Worm (Caenorhabditis elegans) whole organism, L4 larva: ENCODE data around the gene ltah-1.2.

ENCODE experiments used
- D1046.2 ChIP-seq: fragments of 200-800 bp; sonication (Bioruptor generic); IDR thresholded peaks from 2 replicates; pipeline ENCODE4 v1.3.6; 2022; ENCODE audit warnings: missing genetic modification characterization, missing compliant biosample characterization
- F26F4.8 ChIP-seq: fragments of 200-800 bp; sonication (Bioruptor generic); conservative IDR thresholded peaks from 2 replicates; pipeline ENCODE4 v1.3.6; 2022; ENCODE audit warnings: missing genetic modification characterization, missing compliant biosample characterization
- T26A8.4 ChIP-seq: fragments of 200-800 bp; sonication (Bioruptor generic); IDR thresholded peaks from 2 replicates; pipeline ENCODE4 v1.3.6; 2022; ENCODE audit warnings: missing genetic modification characterization, missing compliant biosample characterization
- Y48G9A.11 ChIP-seq: fragments of 200-800 bp; sonication (Bioruptor generic); IDR thresholded peaks from 2 replicates; pipeline ENCODE4 v1.3.6; 2022; ENCODE audit warnings: missing genetic modification reagents, missing genetic modification characterization, missing compliant biosample characterization
- Y5F2A.4 ChIP-seq: fragments of 200-800 bp; sonication (Bioruptor generic); optimal IDR thresholded peaks from 2 replicates; lab custom pipeline; 2018; ENCODE audit warnings: mild to moderate bottlenecking, missing genetic modification characterization, missing compliant biosample characterization
- aha-1 ChIP-seq: fragments of 150-350 bp; peaks from one replicate; lab custom pipeline; 2014; ENCODE audit warnings: missing biosample characterization, missing genetic modification characterization
- ama-1 ChIP-seq: fragments of 150-350 bp; optimal IDR thresholded peaks from 2 replicates; lab custom pipeline; 2014; ENCODE audit warnings: inconsistent platforms, mixed read lengths
- arid-1 ChIP-seq: fragments of 200-800 bp; sonication (Bioruptor generic); conservative IDR thresholded peaks from 2 replicates; pipeline ENCODE4 v1.3.6; 2022; ENCODE audit warnings: missing genetic modification reagents, missing genetic modification characterization, missing compliant biosample characterization
- ceh-28 ChIP-seq: fragments of 150-350 bp; optimal IDR thresholded peaks from 2 replicates; lab custom pipeline; 2014; ENCODE audit warnings: missing biosample characterization, missing genetic modification reagents, missing genetic modification characterization
- ceh-32 ChIP-seq: sonication (generic microtip); optimal IDR thresholded peaks from 2 replicates; lab custom pipeline; 2016; ENCODE audit warnings: mild to moderate bottlenecking, missing genetic modification characterization, missing compliant biosample characterization; ENCODE audit not compliant: poor library complexity
- ceh-62 ChIP-seq: sonication (generic microtip); optimal IDR thresholded peaks from 2 replicates; lab custom pipeline; 2017; ENCODE audit warnings: missing biosample characterization, missing genetic modification characterization
- daf-12 ChIP-seq: fragments of 150-350 bp; optimal IDR thresholded peaks from 2 replicates; lab custom pipeline; 2014; ENCODE audit warnings: missing biosample characterization, missing genetic modification reagents, missing genetic modification characterization
- daf-16 ChIP-seq, 3 experiments: sonication (generic microtip); optimal IDR thresholded peaks; 2 replicates each; lab custom pipeline; 2016 to 2017; ENCODE audit warnings: missing genetic modification characterization in 3 of 3, missing genetic modification reagents in 3 of 3, mild to moderate bottlenecking in 2 of 3, missing compliant biosample characterization in 2 of 3, missing biosample characterization in 1 of 3, moderate library complexity in 1 of 3
- dmd-6 ChIP-seq: fragments of 200-800 bp; sonication (Bioruptor generic); IDR thresholded peaks from 2 replicates; pipeline ENCODE4 v1.3.6; 2022; ENCODE audit warnings: missing genetic modification reagents, missing genetic modification characterization, missing compliant biosample characterization
- dmd-8 ChIP-seq: fragments of 200-800 bp; sonication (Bioruptor generic); IDR thresholded peaks from 2 replicates; pipeline ENCODE4 v1.3.6; 2022; ENCODE audit warnings: missing genetic modification characterization, missing compliant biosample characterization
- duxl-1 ChIP-seq: sonication (generic microtip); optimal IDR thresholded peaks from 2 replicates; lab custom pipeline; 2016; ENCODE audit warnings: mild to moderate bottlenecking, missing genetic modification characterization, moderate library complexity, missing compliant biosample characterization; ENCODE audit not compliant: poor library complexity
- egl-27 ChIP-seq: sonication (generic microtip); optimal IDR thresholded peaks from 3 replicates; lab custom pipeline; 2017; ENCODE audit warnings: missing biosample characterization, missing genetic modification reagents, missing genetic modification characterization
- hif-1 ChIP-seq, 2 experiments: sonication (generic microtip); optimal IDR thresholded peaks; 2 replicates each; lab custom pipeline; 2016 to 2017; ENCODE audit warnings: missing compliant biosample characterization in 2 of 2, missing genetic modification characterization in 2 of 2, missing genetic modification reagents in 2 of 2, missing genotype in 2 of 2, mild to moderate bottlenecking in 1 of 2
- hlh-11 ChIP-seq: fragments of 200-800 bp; sonication (Bioruptor generic); optimal IDR thresholded peaks from 2 replicates; lab custom pipeline; 2018; ENCODE audit warnings: mild to moderate bottlenecking, missing genetic modification characterization, missing compliant biosample characterization
- hlh-30 ChIP-seq: sonication (generic microtip); optimal IDR thresholded peaks from 2 replicates; lab custom pipeline; 2017; ENCODE audit warnings: antibody characterized with exemption, mild to moderate bottlenecking, missing genetic modification characterization, missing compliant biosample characterization; ENCODE audit not compliant: insufficient read depth
- jun-1 ChIP-seq: fragments of 150-350 bp; optimal IDR thresholded peaks from 2 replicates; lab custom pipeline; 2014; ENCODE audit warnings: missing biosample characterization, missing genetic modification reagents, missing genetic modification characterization
- lin-13 ChIP-seq: fragments of 150-350 bp; optimal IDR thresholded peaks from 2 replicates; lab custom pipeline; 2014; ENCODE audit warnings: missing biosample characterization, missing genetic modification reagents, missing genetic modification characterization
- lin-38 ChIP-seq: fragments of 200-800 bp; sonication (Bioruptor generic); IDR thresholded peaks from 2 replicates; pipeline ENCODE4 v1.3.6; 2022; ENCODE audit warnings: missing genetic modification reagents, missing genetic modification characterization, missing compliant biosample characterization
- lir-3 ChIP-seq: sonication (generic microtip); optimal IDR thresholded peaks from 2 replicates; lab custom pipeline; 2016; ENCODE audit warnings: mild to moderate bottlenecking, missing genetic modification characterization, missing compliant biosample characterization
- lsy-2 ChIP-seq, 2 experiments: fragments of 150-350 bp in 1 of 2; sonication (generic microtip) in 1 of 2; optimal IDR thresholded peaks; 2 replicates each; lab custom pipeline; 2014 to 2017; ENCODE audit warnings: missing biosample characterization in 2 of 2, missing genetic modification characterization in 2 of 2
- madf-5 ChIP-seq, 2 experiments: fragments of 200-800 bp; sonication (Bioruptor generic); IDR thresholded peaks; 2 replicates each; pipeline ENCODE4 v1.3.6; 2022; ENCODE audit warnings: missing compliant biosample characterization in 2 of 2, missing genetic modification characterization in 2 of 2
- mdl-1 ChIP-seq, 2 experiments: fragments of 150-350 bp in 1 of 2; sonication (generic microtip) in 1 of 2; optimal IDR thresholded peaks; 2 replicates each; lab custom pipeline; 2014 to 2017; ENCODE audit warnings: missing biosample characterization in 2 of 2, missing genetic modification characterization in 2 of 2
- mdt-29 ChIP-seq: fragments of 200-800 bp; sonication (Bioruptor generic); IDR thresholded peaks from 2 replicates; pipeline ENCODE4 v1.3.6; 2022; ENCODE audit warnings: missing genetic modification reagents, missing genetic modification characterization, missing compliant biosample characterization
- mes-2 ChIP-seq: sonication (generic microtip); optimal IDR thresholded peaks from 2 replicates; lab custom pipeline; 2016; ENCODE audit warnings: missing genotype, mild to moderate bottlenecking, missing genetic modification characterization, missing compliant biosample characterization; ENCODE audit not compliant: poor library complexity, severe bottlenecking
- mxl-3 ChIP-seq: fragments of 200-800 bp; sonication (Bioruptor generic); optimal IDR thresholded peaks from 2 replicates; lab custom pipeline; 2018; ENCODE audit warnings: mild to moderate bottlenecking, missing genetic modification characterization, missing compliant biosample characterization
- nhr-10 ChIP-seq: fragments of 150-350 bp; optimal IDR thresholded peaks from 2 replicates; lab custom pipeline; 2014; ENCODE audit warnings: missing biosample characterization, missing genetic modification characterization
- nhr-11 ChIP-seq: fragments of 150-350 bp; optimal IDR thresholded peaks from 2 replicates; lab custom pipeline; 2014; ENCODE audit warnings: missing biosample characterization, missing genetic modification characterization
- nhr-28 ChIP-seq: fragments of 150-350 bp; optimal IDR thresholded peaks from 2 replicates; lab custom pipeline; 2014; ENCODE audit warnings: missing biosample characterization, missing genetic modification characterization
- nhr-76 ChIP-seq: fragments of 150-350 bp; optimal IDR thresholded peaks from 2 replicates; lab custom pipeline; 2014; ENCODE audit warnings: missing biosample characterization, missing genetic modification characterization
- nhr-77 ChIP-seq: fragments of 150-350 bp; optimal IDR thresholded peaks from 2 replicates; lab custom pipeline; 2014; ENCODE audit warnings: missing biosample characterization, missing genetic modification characterization
- php-3 ChIP-seq: fragments of 200-800 bp; sonication (Bioruptor generic); IDR thresholded peaks from 2 replicates; pipeline ENCODE4 v1.3.6; 2022; ENCODE audit warnings: missing genetic modification reagents, missing genetic modification characterization, missing compliant biosample characterization
- set-16 ChIP-seq: fragments of 200-800 bp; sonication (Bioruptor generic); IDR thresholded peaks from 2 replicates; pipeline ENCODE4 v1.3.6; 2022; ENCODE audit warnings: missing genetic modification reagents, missing genetic modification characterization, missing compliant biosample characterization
- unc-62 ChIP-seq, 3 experiments: fragments of 150-350 bp in 1 of 3; sonication (generic microtip); optimal IDR thresholded peaks in 2 of 3; peaks in 1 of 3; 1 replicate in 1 of 3; 2 replicates in 2 of 3; lab custom pipeline; 2014 to 2017; ENCODE audit warnings: missing biosample characterization in 3 of 3, missing genetic modification characterization in 3 of 3, missing genetic modification reagents in 3 of 3, missing genotype in 1 of 3
- zag-1 ChIP-seq: fragments of 150-350 bp; optimal IDR thresholded peaks from 2 replicates; lab custom pipeline; 2014; ENCODE audit warnings: missing biosample characterization, missing genetic modification characterization
- zfp-3 ChIP-seq: fragments of 200-800 bp; sonication (Bioruptor generic); conservative IDR thresholded peaks from 2 replicates; pipeline ENCODE4 v1.3.6; 2022; ENCODE audit warnings: missing genetic modification reagents, missing genetic modification characterization, missing compliant biosample characterization
- zip-11 ChIP-seq: fragments of 200-800 bp; sonication (Bioruptor generic); IDR thresholded peaks from 2 replicates; pipeline ENCODE4 v1.3.6; 2022; ENCODE audit warnings: missing genetic modification characterization, missing compliant biosample characterization

ltah-1.2 gene

DNA sequence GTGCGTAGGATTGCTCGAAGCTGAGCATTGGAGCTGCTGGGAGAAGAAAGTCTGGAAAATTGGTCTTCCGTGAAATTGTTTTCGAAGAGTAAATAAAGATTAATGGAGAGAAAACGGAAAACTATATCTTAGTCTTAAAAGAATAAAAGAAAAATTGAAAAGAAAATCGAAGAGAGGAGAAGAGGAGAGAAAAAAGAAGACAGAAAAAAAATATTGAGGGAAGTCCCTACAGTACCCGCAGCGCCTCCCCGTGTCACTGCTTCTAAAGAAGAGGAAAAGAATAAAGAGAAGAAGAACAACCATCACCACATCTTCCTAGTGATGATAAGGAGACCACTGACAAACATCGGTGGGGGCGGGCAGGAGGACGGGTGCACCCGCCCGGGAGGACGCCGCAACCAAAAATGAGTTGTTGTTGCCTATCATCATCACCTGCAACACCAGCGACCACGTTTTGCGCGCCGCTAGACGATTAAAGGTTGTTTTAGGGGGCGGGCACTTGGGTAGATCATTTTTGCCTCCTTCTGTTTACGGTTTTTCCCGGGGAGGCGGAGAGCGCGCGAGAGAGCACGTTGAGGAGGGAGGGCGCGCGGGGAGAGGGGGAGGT, 35.9 kb upstream of the ltah-1.2 start, which contains the start of gene CC8.2 (continued):
- TF ChIP-seq zip-11 (no peak), daf-12 (tag; lab: Kevin White, UChicago) (no peak), Y5F2A.4 (GFP tag; lab: Kevin White, UChicago) (no peak), ceh-62 (tag; lab: Kevin White, UChicago) (no peak)

DNA sequence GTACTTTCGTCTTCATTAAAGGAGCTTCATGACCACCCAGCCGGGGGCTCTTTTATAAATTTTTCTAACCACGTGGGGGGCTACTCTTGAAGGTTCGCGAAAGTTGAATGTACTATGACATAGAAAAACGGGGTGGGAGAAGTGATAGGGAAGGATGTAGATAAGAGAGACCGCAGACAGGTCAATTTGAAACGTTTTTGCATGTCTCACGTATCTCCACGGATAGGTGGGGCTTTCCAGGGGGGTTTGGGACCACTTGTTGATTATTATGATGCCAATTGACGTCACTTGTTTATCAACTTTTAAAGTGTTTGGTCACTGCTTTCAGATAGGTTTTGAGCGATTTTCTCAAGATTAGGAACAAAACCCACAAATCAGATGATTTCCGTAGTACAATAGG, 34.7 kb upstream of the ltah-1.2 start:
- TF ChIP-seq hlh-11 (tag; lab: Kevin White, UChicago) (peak; percentile 67), mdl-1 (tag; optimal IDR thresholded peaks at IDR 0.05; lab: Kevin White, UChicago) (peak in 1 of 2 experiments; percentile 18), zip-11 (no peak), dmd-6 (peak; percentile 36; the same call in 1 of the 2 replicates), lsy-2 (tag; optimal IDR thresholded peaks at IDR 0.05; lab: Kevin White, UChicago) (no peak), hif-1 (tag; optimal IDR thresholded peaks at IDR 0.05; lab: Kevin White, UChicago) (peak; percentile 6 to 92), zfp-3 (peak; percentile 61), unc-62 (GFP tag; optimal IDR thresholded peaks at IDR 0.05 in 1 of 2; lab: Kevin White, UChicago) (peak in 1 of 2 experiments; percentile 36), unc-62 (tag; optimal IDR thresholded peaks at IDR 0.05; lab: Kevin White, UChicago) (no peak), mdt-29 (GFP tag; lab: Robert Waterston, UW) (peak; percentile 64; the same call in 1 of the 2 replicates), daf-12 (tag; lab: Kevin White, UChicago) (no peak), nhr-76 (tag; lab: Kevin White, UChicago) (no peak), hlh-30 (tag; lab: Kevin White, UChicago) (peak; percentile 65), Y48G9A.11 (GFP tag; lab: Robert Waterston, UW) (no peak), nhr-10 (no peak), mes-2 (tag; lab: Kevin White, UChicago) (no peak), php-3 (GFP tag; lab: Robert Waterston, UW) (no peak), nhr-11 (tag; lab: Kevin White, UChicago) (peak; percentile 46), daf-16 (GFP tag; optimal IDR thresholded peaks at IDR 0.05; lab: Kevin White, UChicago) (peak in 1 of 2 experiments; percentile 86), daf-16 (tag; optimal IDR thresholded peaks at IDR 0.05; lab: Kevin White, UChicago) (peak; percentile 35), duxl-1 (tag; lab: Kevin White, UChicago) (peak; percentile 9), T26A8.4 (no peak), nhr-77 (tag; lab: Kevin White, UChicago) (no peak), Y5F2A.4 (GFP tag; lab: Kevin White, UChicago) (no peak), dmd-8 (no peak), aha-1 (tag; lab: Kevin White, UChicago) (peak; percentile 87), zag-1 (tag; lab: Kevin White, UChicago) (no peak), egl-27 (tag; lab: Kevin White, UChicago) (no peak), mxl-3 (GFP tag; lab: Kevin White, UChicago) (no peak), lin-13 (GFP tag; lab: Kevin White, UChicago) (no peak), nhr-28 (no peak), ama-1 (no peak)

DNA sequence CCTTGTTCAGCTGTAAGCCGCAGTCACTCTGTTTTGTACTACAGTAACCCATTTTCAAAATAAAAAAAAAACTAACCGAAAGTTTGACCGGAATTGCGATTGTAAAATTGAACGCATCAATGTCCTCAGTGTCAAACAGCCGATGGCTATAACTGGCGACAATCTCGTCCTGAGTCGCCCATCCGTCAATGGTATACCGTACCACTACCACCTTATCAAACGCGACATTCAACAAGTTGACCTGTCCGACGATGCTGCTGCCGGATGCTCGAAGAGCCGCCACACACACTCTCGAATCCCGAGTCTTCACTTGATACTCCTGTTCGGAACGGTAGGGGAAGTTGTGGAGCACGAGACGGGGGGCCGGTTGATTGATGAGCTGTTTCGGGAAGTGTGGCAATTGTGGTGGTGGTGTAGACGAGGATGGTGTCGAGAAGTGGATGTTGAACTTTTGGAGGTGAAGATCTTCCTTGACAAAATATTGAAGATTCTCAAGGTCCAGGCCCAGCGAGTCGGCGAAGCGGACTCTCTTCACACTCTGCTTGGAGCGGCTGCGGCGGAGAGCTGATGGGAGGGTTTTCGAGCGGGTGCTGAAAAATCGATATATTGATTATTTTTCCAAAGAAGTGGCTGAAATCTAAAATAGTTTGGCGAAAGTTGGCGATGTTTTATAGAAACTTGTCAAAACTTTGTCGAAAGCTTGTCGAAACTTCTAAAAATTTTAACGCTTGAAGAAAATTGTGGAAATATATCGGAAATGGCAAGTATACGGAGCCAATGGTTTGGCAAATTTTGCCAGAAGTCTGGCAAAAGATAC, 33.7 kb upstream of the ltah-1.2 start:
- TF ChIP-seq lir-3 (tag; lab: Kevin White, UChicago): no peak
- TF ChIP-seq arid-1: no peak
- peak; percentile 44 for TF ChIP-seq ama-1
- peak; percentile 73 for TF ChIP-seq ceh-28 (tag; lab: Kevin White, UChicago)
- peak; percentile 1 for TF ChIP-seq mxl-3 (GFP tag; lab: Kevin White, UChicago)
- peak; percentile 63 for TF ChIP-seq set-16 (GFP tag; lab: Robert Waterston, UW)
- TF ChIP-seq F26F4.8: no peak
- TF ChIP-seq jun-1 (tag; lab: Kevin White, UChicago): no peak
- TF ChIP-seq lin-38 (GFP tag; lab: Robert Waterston, UW): 0 out of 2 replicates have a peak, but pooled peaks have one; percentile 6
- peak; percentile 79 for TF ChIP-seq aha-1 (tag; lab: Kevin White, UChicago)
- no peak for TF ChIP-seq madf-5 (GFP tag; IDR thresholded peaks at IDR 0.05; lab: Robert Waterston, UW)
- TF ChIP-seq ceh-32 (tag; lab: Kevin White, UChicago): no peak
- 0 out of 2 replicates have a peak, but pooled peaks have one; percentile 33 for TF ChIP-seq D1046.2
